Fruit fly (Drosophila melanogaster) whole organism, embryonic: ENCODE data around the gene Arfip.

Experiments
- CG11247 ChIP-seq: fragments of 200-800 bp; sonication (Bioruptor generic); IDR thresholded peaks from 2 replicates; pipeline ENCODE4 v1.3.6; 2022; ENCODE audit warnings: missing biosample characterization, missing genetic modification characterization
- CG11723 ChIP-seq: fragments of 200-800 bp; sonication (Bioruptor generic); optimal IDR thresholded peaks from 2 replicates; lab custom pipeline; 2017; ENCODE audit warnings: missing biosample characterization, mild to moderate bottlenecking, missing genetic modification characterization
- CG14965 ChIP-seq: fragments of 200-800 bp; sonication (Bioruptor generic); optimal IDR thresholded peaks from 2 replicates; lab custom pipeline; 2016; ENCODE audit warnings: missing biosample characterization, missing genetic modification characterization, borderline replicate concordance
- CG16863 ChIP-seq: fragments of 200-800 bp; sonication (Bioruptor generic); optimal IDR thresholded peaks from 3 replicates; lab custom pipeline; 2016; ENCODE audit warnings: missing biosample characterization, missing genetic modification characterization
- CG18262 ChIP-seq: fragments of 200-800 bp; optimal IDR thresholded peaks from 3 replicates; lab custom pipeline; 2019; ENCODE audit warnings: missing biosample characterization, mild to moderate bottlenecking, missing genetic modification characterization, moderate library complexity
- CG42726 ChIP-seq: fragments of 200-800 bp; sonication (Bioruptor generic); IDR thresholded peaks from 2 replicates; pipeline ENCODE4 v1.3.6; 2022; ENCODE audit warnings: missing biosample characterization, missing genetic modification characterization; ENCODE audit not compliant: partially characterized antibody
- CG5245 ChIP-seq: fragments of 200-800 bp; sonication (Bioruptor generic); optimal IDR thresholded peaks from 3 replicates; lab custom pipeline; 2016; ENCODE audit warnings: missing biosample characterization, missing genetic modification characterization
- CG6654 ChIP-seq: fragments of 200-800 bp; sonication (Bioruptor generic); optimal IDR thresholded peaks from 2 replicates; lab custom pipeline; 2017; ENCODE audit warnings: missing biosample characterization, mild to moderate bottlenecking, missing genetic modification characterization
- CG6765 ChIP-seq: fragments of 200-800 bp; sonication (Bioruptor generic); optimal IDR thresholded peaks from 3 replicates; lab custom pipeline; 2017; ENCODE audit warnings: missing biosample characterization, mild to moderate bottlenecking, missing genetic modification characterization
- CG8089 ChIP-seq: fragments of 200-800 bp; sonication (Bioruptor generic); optimal IDR thresholded peaks from 3 replicates; lab custom pipeline; 2016; ENCODE audit warnings: missing biosample characterization, missing genetic modification characterization
- CG8290 ChIP-seq, 3 experiments: fragments of 200-800 bp; sonication (Bioruptor generic); optimal IDR thresholded peaks; 2 replicates each; lab custom pipeline; 2016 to 2019; ENCODE audit warnings: missing biosample characterization in 3 of 3, missing genetic modification characterization in 3 of 3, mild to moderate bottlenecking in 2 of 3, moderate library complexity in 1 of 3
- CG9609 ChIP-seq: fragments of 200-800 bp; sonication (Bioruptor generic); optimal IDR thresholded peaks from 3 replicates; lab custom pipeline; 2016; ENCODE audit warnings: missing biosample characterization, missing genetic modification characterization
- CG9876 ChIP-seq: fragments of 200-800 bp; sonication (Bioruptor generic); optimal IDR thresholded peaks from 2 replicates; lab custom pipeline; 2016; ENCODE audit warnings: missing biosample characterization, missing genetic modification characterization
- Dip3 ChIP-seq: fragments of 200-800 bp; sonication (Bioruptor generic); optimal IDR thresholded peaks from 3 replicates; lab custom pipeline; 2016; ENCODE audit warnings: missing biosample characterization, missing genetic modification characterization
- HmgZ ChIP-seq: fragments of 200-800 bp; sonication (Bioruptor generic); optimal IDR thresholded peaks from 2 replicates; lab custom pipeline; 2018; ENCODE audit warnings: missing biosample characterization, mild to moderate bottlenecking, missing genetic modification characterization
- NfI ChIP-seq: fragments of 200-800 bp; sonication (Bioruptor generic); optimal IDR thresholded peaks from 3 replicates; lab custom pipeline; 2018; ENCODE audit warnings: missing biosample characterization, mild to moderate bottlenecking, missing genetic modification characterization, moderate library complexity
- PHDP ChIP-seq: fragments of 200-800 bp; sonication (Bioruptor generic); optimal IDR thresholded peaks from 3 replicates; lab custom pipeline; 2018; ENCODE audit warnings: missing biosample characterization, mild to moderate bottlenecking, missing genetic modification characterization, moderate library complexity
- Sry-β ChIP-seq: fragments of 200-800 bp; sonication (Bioruptor generic); optimal IDR thresholded peaks from 2 replicates; lab custom pipeline; 2018; ENCODE audit warnings: missing biosample characterization, mild to moderate bottlenecking, missing genetic modification characterization, moderate library complexity
- Sry-δ ChIP-seq: fragments of 200-800 bp; sonication (Bioruptor generic); optimal IDR thresholded peaks from 2 replicates; lab custom pipeline; 2016; ENCODE audit warnings: missing biosample characterization, missing genetic modification characterization
- Stat92E ChIP-seq, 3 experiments: fragments of >200 bp in 2 of 3; fragments of 200-800 bp in 1 of 3; sonication (Bioruptor generic) in 1 of 3; optimal IDR thresholded peaks; 2 replicates each; lab custom pipeline; 2017 to 2019; ENCODE audit warnings: missing biosample characterization in 3 of 3, missing genetic modification characterization in 3 of 3, mild to moderate bottlenecking in 1 of 3, moderate library complexity in 1 of 3
- abd-A ChIP-seq: fragments of 200-800 bp; sonication (Bioruptor generic); optimal IDR thresholded peaks from 3 replicates; lab custom pipeline; 2019; ENCODE audit warnings: missing biosample characterization, mild to moderate bottlenecking, missing genetic modification characterization, moderate library complexity
- al ChIP-seq: fragments of 200-800 bp; sonication (Bioruptor generic); IDR thresholded peaks from 2 replicates; pipeline ENCODE4 v1.3.6; 2022; ENCODE audit warnings: missing biosample characterization, missing genetic modification characterization
- ara ChIP-seq: fragments of 200-800 bp; sonication (Bioruptor generic); IDR thresholded peaks from 2 replicates; pipeline ENCODE4 v1.3.6; 2022; ENCODE audit warnings: missing biosample characterization, missing genetic modification characterization
- ato ChIP-seq: fragments of 200-800 bp; sonication (Bioruptor generic); IDR thresholded peaks from 2 replicates; pipeline ENCODE4 v1.3.6; 2022; ENCODE audit warnings: missing biosample characterization, missing genetic modification characterization; ENCODE audit not compliant: partially characterized antibody
- bab2 ChIP-seq: fragments of 200-800 bp; sonication (Bioruptor generic); optimal IDR thresholded peaks from 2 replicates; lab custom pipeline; 2016; ENCODE audit warnings: missing biosample characterization, missing genetic modification characterization
- cato ChIP-seq: fragments of 200-800 bp; sonication (Bioruptor generic); optimal IDR thresholded peaks from 2 replicates; lab custom pipeline; 2016; ENCODE audit warnings: missing biosample characterization, missing genetic modification characterization, borderline replicate concordance
- chm ChIP-seq: fragments of 200-800 bp; sonication (Bioruptor generic); IDR thresholded peaks from 2 replicates; pipeline ENCODE4 v1.3.6; 2022; ENCODE audit warnings: missing biosample characterization, missing genetic modification characterization
- chn ChIP-seq: fragments of 200-800 bp; sonication (Bioruptor generic); optimal IDR thresholded peaks from 2 replicates; lab custom pipeline; 2016; ENCODE audit warnings: missing biosample characterization, missing genetic modification characterization
- corto ChIP-seq: fragments of 200-800 bp; sonication (Bioruptor generic); optimal IDR thresholded peaks from 2 replicates; lab custom pipeline; 2016; ENCODE audit warnings: missing biosample characterization, mild to moderate bottlenecking, missing genetic modification characterization, moderate library complexity
- croc ChIP-seq: fragments of 200-800 bp; sonication (Bioruptor generic); conservative IDR thresholded peaks from 3 replicates; pipeline ENCODE4 v1.3.6; 2022; ENCODE audit warnings: missing biosample characterization, missing genetic modification characterization
- crp ChIP-seq, 2 experiments: fragments of 200-800 bp; sonication (Bioruptor generic); optimal IDR thresholded peaks; 2 replicates in 1 of 2; 3 replicates in 1 of 2; lab custom pipeline; 2017; ENCODE audit warnings: missing biosample characterization in 2 of 2, missing genetic modification characterization in 2 of 2, mild to moderate bottlenecking in 1 of 2, moderate library complexity in 1 of 2
- eve ChIP-seq, 2 experiments: fragments of >200 bp; optimal IDR thresholded peaks; 2 replicates each; lab custom pipeline; 2017; ENCODE audit warnings: missing biosample characterization in 2 of 2, missing genetic modification characterization in 2 of 2
- fd96Cb ChIP-seq: fragments of 200-800 bp; sonication (Bioruptor generic); optimal IDR thresholded peaks from 2 replicates; lab custom pipeline; 2018; ENCODE audit warnings: missing biosample characterization, mild to moderate bottlenecking, missing genetic modification characterization, moderate library complexity
- fru ChIP-seq: fragments of >200 bp; optimal IDR thresholded peaks from 2 replicates; lab custom pipeline; 2017
- fu2 ChIP-seq: fragments of 200-800 bp; sonication (Bioruptor generic); optimal IDR thresholded peaks from 2 replicates; lab custom pipeline; 2016; ENCODE audit warnings: missing biosample characterization, missing genetic modification characterization
- gcm2 ChIP-seq: fragments of 200-800 bp; sonication (Bioruptor generic); optimal IDR thresholded peaks from 2 replicates; lab custom pipeline; 2016; ENCODE audit warnings: missing biosample characterization, missing genetic modification characterization
- gsb-n ChIP-seq: fragments of 200-800 bp; sonication (Bioruptor generic); optimal IDR thresholded peaks from 3 replicates; lab custom pipeline; 2018; ENCODE audit warnings: missing biosample characterization, mild to moderate bottlenecking, missing genetic modification characterization
- her ChIP-seq: fragments of 200-800 bp; sonication (Bioruptor generic); optimal IDR thresholded peaks from 2 replicates; lab custom pipeline; 2016; ENCODE audit warnings: missing biosample characterization, missing genetic modification characterization
- kni ChIP-seq: fragments of 200-800 bp; sonication (Bioruptor generic); optimal IDR thresholded peaks from 3 replicates; lab custom pipeline; 2017; ENCODE audit warnings: mild to moderate bottlenecking, missing biosample characterization, missing genetic modification reagents, missing genetic modification characterization
- lola ChIP-seq, 3 experiments: fragments of >200 bp in 2 of 3; fragments of 200-800 bp in 1 of 3; sonication (Bioruptor generic) in 1 of 3; optimal IDR thresholded peaks; 2 replicates each; lab custom pipeline; 2017 to 2019; ENCODE audit warnings: missing biosample characterization in 3 of 3, missing genetic modification characterization in 3 of 3, mild to moderate bottlenecking in 1 of 3, moderate library complexity in 1 of 3
- mirr ChIP-seq: fragments of 200-800 bp; sonication (Bioruptor generic); optimal IDR thresholded peaks from 3 replicates; lab custom pipeline; 2018; ENCODE audit warnings: missing biosample characterization, mild to moderate bottlenecking, missing genetic modification characterization
- pan ChIP-seq, 4 experiments: fragments of >200 bp in 3 of 4; fragments of 200-800 bp in 1 of 4; sonication (Bioruptor generic) in 1 of 4; optimal IDR thresholded peaks in 3 of 4; IDR thresholded peaks in 1 of 4; 2 replicates each; pipeline versions ENCODE4 v1.3.6 to Lab custom; 2017 to 2022; ENCODE audit warnings: missing biosample characterization in 2 of 4, missing genetic modification characterization in 2 of 4, mixed read lengths in 1 of 4
- sd ChIP-seq: fragments of 200-800 bp; sonication (Bioruptor generic); optimal IDR thresholded peaks from 3 replicates; lab custom pipeline; 2018; ENCODE audit warnings: missing biosample characterization, mild to moderate bottlenecking, missing genetic modification characterization, moderate library complexity
- sna ChIP-seq: fragments of 200-800 bp; sonication (Bioruptor generic); IDR thresholded peaks from 2 replicates; pipeline ENCODE4 v1.3.6; 2022; ENCODE audit warnings: missing biosample characterization, missing genetic modification characterization; ENCODE audit not compliant: partially characterized antibody
- sob ChIP-seq: fragments of 200-800 bp; sonication (Bioruptor generic); IDR thresholded peaks from 2 replicates; pipeline ENCODE4 v1.3.6; 2022; ENCODE audit warnings: missing biosample characterization, missing genetic modification characterization
- stwl ChIP-seq: fragments of 200-800 bp; sonication (Bioruptor generic); optimal IDR thresholded peaks from 3 replicates; lab custom pipeline; 2018; ENCODE audit warnings: missing biosample characterization, mild to moderate bottlenecking, missing genetic modification characterization, moderate library complexity
- toy ChIP-seq: fragments of 200-800 bp; sonication (Bioruptor generic); IDR thresholded peaks from 2 replicates; pipeline ENCODE4 v1.3.6; 2022; ENCODE audit warnings: missing biosample characterization, missing genetic modification characterization
- twi ChIP-seq: fragments of 200-800 bp; optimal IDR thresholded peaks from 2 replicates; lab custom pipeline; 2019; ENCODE audit warnings: missing biosample characterization, mild to moderate bottlenecking, missing genetic modification characterization, moderate library complexity
- wek ChIP-seq: fragments of 200-800 bp; sonication (Bioruptor generic); optimal IDR thresholded peaks from 3 replicates; lab custom pipeline; 2018; ENCODE audit warnings: missing biosample characterization, mild to moderate bottlenecking, missing genetic modification characterization, moderate library complexity

Gene Arfip

dm6 chr3R:11200885-11201421, 33.9 kb downstream of the Arfip start:
- TF ChIP-seq wek (GFP tag; lab: Kevin White, UChicago): no peak
- peak; percentile 66 for TF ChIP-seq PHDP (tag; lab: Kevin White, UChicago)
- TF ChIP-seq CG8290 (GFP tag; optimal IDR thresholded peaks at IDR 0.05; lab: Kevin White, UChicago): no peak
- no peak for TF ChIP-seq CG8290 (tag; optimal IDR thresholded peaks at IDR 0.05; lab: Kevin White, UChicago)
- peak; percentile 39 for TF ChIP-seq Dip3 (GFP tag; lab: Kevin White, UChicago)
- no peak for TF ChIP-seq cato (GFP tag; lab: Kevin White, UChicago)
- TF ChIP-seq stwl (tag; lab: Kevin White, UChicago): no peak
- no peak for TF ChIP-seq her (GFP tag; lab: Kevin White, UChicago)
- TF ChIP-seq fru (lab: Kevin White, UChicago): no peak
- TF ChIP-seq al: peak; percentile 64; the same call in 1 of the 2 replicates
- no peak for TF ChIP-seq chm (GFP tag; lab: Robert Waterston, UW)
- no peak for TF ChIP-seq CG14965
- TF ChIP-seq twi (tag; lab: Kevin White, UChicago): no peak
- no peak for TF ChIP-seq abd-A (tag; lab: Kevin White, UChicago)
- no peak for TF ChIP-seq CG8089 (GFP tag; lab: Kevin White, UChicago)
- no peak for TF ChIP-seq CG11723 (GFP tag; lab: Kevin White, UChicago)
- no peak for TF ChIP-seq mirr (GFP tag; lab: Kevin White, UChicago)
- peak; percentile 26 for TF ChIP-seq HmgZ (tag; lab: Kevin White, UChicago)
- peak; percentile 69 for TF ChIP-seq sd (tag; lab: Kevin White, UChicago)
- TF ChIP-seq Sry-β (GFP tag; lab: Kevin White, UChicago): no peak
- TF ChIP-seq NfI (GFP tag; lab: Kevin White, UChicago): peak; percentile 60
- peak; percentile 76 for TF ChIP-seq corto (GFP tag; lab: Kevin White, UChicago)
- TF ChIP-seq croc (GFP tag; lab: Robert Waterston, UW): no peak
- no peak for TF ChIP-seq sna
- TF ChIP-seq CG18262 (tag; lab: Kevin White, UChicago): peak; percentile 50
- no peak for TF ChIP-seq ato (GFP tag; lab: Robert Waterston, UW)
- no peak for TF ChIP-seq CG9876 (GFP tag; lab: Kevin White, UChicago)
- no peak for TF ChIP-seq chn
- TF ChIP-seq ara: no peak
- no peak for TF ChIP-seq CG42726 (GFP tag; lab: Robert Waterston, UW)
- peak; percentile 7 for TF ChIP-seq CG6654 (GFP tag; lab: Kevin White, UChicago)
- no peak for TF ChIP-seq gsb-n (tag; lab: Kevin White, UChicago)
- no peak for TF ChIP-seq CG5245 (GFP tag; lab: Kevin White, UChicago)
- peak; percentile 49 for TF ChIP-seq fd96Cb
- no peak for TF ChIP-seq CG9609 (GFP tag; lab: Kevin White, UChicago)
- TF ChIP-seq pan (optimal IDR thresholded peaks at IDR 0.05; lab: Kevin White, UChicago): no peak
- TF ChIP-seq pan (GFP tag; optimal IDR thresholded peaks at IDR 0.05 in 1 of 2, IDR thresholded peaks at IDR 0.05 in 1 of 2): peak in 1 of 2 experiments; percentile 69
- no peak for TF ChIP-seq Sry-δ (GFP tag; lab: Kevin White, UChicago)
- no peak for TF ChIP-seq eve (GFP tag; optimal IDR thresholded peaks at IDR 0.05; lab: Kevin White, UChicago)
- no peak for TF ChIP-seq Stat92E (GFP tag; optimal IDR thresholded peaks at IDR 0.05; lab: Kevin White, UChicago)
- no peak for TF ChIP-seq bab2 (GFP tag; lab: Kevin White, UChicago)
- TF ChIP-seq CG16863 (GFP tag; lab: Kevin White, UChicago): no peak
- TF ChIP-seq CG6765 (GFP tag; lab: Kevin White, UChicago): no peak
- no peak for TF ChIP-seq gcm2 (GFP tag; lab: Kevin White, UChicago)
- no peak for TF ChIP-seq kni
- TF ChIP-seq crp (GFP tag; optimal IDR thresholded peaks at IDR 0.05; lab: Kevin White, UChicago): no peak
- peak; percentile 57 for TF ChIP-seq CG11247 (GFP tag; lab: Robert Waterston, UW)
- no peak for TF ChIP-seq fu2 (GFP tag; lab: Kevin White, UChicago)
- peak; percentile 73; the same call in 1 of the 2 replicates for TF ChIP-seq sob
- TF ChIP-seq lola (GFP tag; optimal IDR thresholded peaks at IDR 0.05; lab: Kevin White, UChicago): no peak
- TF ChIP-seq toy (GFP tag; lab: Robert Waterston, UW): no peak
